Worm (Caenorhabditis elegans) whole organism, L2 larva: ENCODE measurements around the gene nlf-1.

Experiments used
- C34F6.9 ChIP-seq: fragments of 150-350 bp; optimal IDR thresholded peaks from 2 replicates; lab custom pipeline; 2014; ENCODE audit warnings: missing biosample characterization, missing genetic modification characterization
- F13H6.1 ChIP-seq: sonication (generic microtip); optimal IDR thresholded peaks from 2 replicates; lab custom pipeline; 2016; ENCODE audit warnings: missing genetic modification characterization, missing compliant biosample characterization
- R02D3.7 ChIP-seq: fragments of 150-350 bp; optimal IDR thresholded peaks from 2 replicates; lab custom pipeline; 2014; ENCODE audit warnings: missing biosample characterization, missing genetic modification characterization
- Y55F3AM.14 ChIP-seq: fragments of 200-800 bp; sonication (Bioruptor generic); optimal IDR thresholded peaks from 2 replicates; lab custom pipeline; 2018; ENCODE audit warnings: mild to moderate bottlenecking, missing genetic modification characterization, missing compliant biosample characterization
- alr-1 ChIP-seq: fragments of 150-350 bp; optimal IDR thresholded peaks from 2 replicates; lab custom pipeline; 2014; ENCODE audit warnings: missing biosample characterization, missing genetic modification characterization
- aly-2 ChIP-seq: fragments of 150-350 bp; optimal IDR thresholded peaks from 2 replicates; lab custom pipeline; 2014; ENCODE audit warnings: missing biosample characterization, missing genetic modification characterization
- ama-1 ChIP-seq: fragments of 150-350 bp; optimal IDR thresholded peaks from 2 replicates; lab custom pipeline; 2018; ENCODE audit warnings: inconsistent platforms
- blmp-1 ChIP-seq: sonication (generic microtip); optimal IDR thresholded peaks from 2 replicates; lab custom pipeline; 2017; ENCODE audit warnings: missing genetic modification characterization, mild to moderate bottlenecking, missing compliant biosample characterization, antibody characterized with exemption, moderate library complexity; ENCODE audit not compliant: insufficient read depth
- ceh-16 ChIP-seq: fragments of 150-350 bp; optimal IDR thresholded peaks from 2 replicates; lab custom pipeline; 2014; ENCODE audit warnings: missing biosample characterization, missing genetic modification characterization
- ceh-82 ChIP-seq: fragments of 150-350 bp; optimal IDR thresholded peaks from 2 replicates; lab custom pipeline; 2014; ENCODE audit warnings: missing biosample characterization, missing genetic modification characterization
- crh-2 ChIP-seq: sonication (generic microtip); optimal IDR thresholded peaks from 2 replicates; lab custom pipeline; 2017; ENCODE audit warnings: missing biosample characterization, missing genetic modification characterization
- dmd-4 ChIP-seq: sonication (generic microtip); optimal IDR thresholded peaks from 2 replicates; lab custom pipeline; 2017; ENCODE audit warnings: missing biosample characterization, missing genetic modification characterization
- elt-3 ChIP-seq: sonication (generic microtip); optimal IDR thresholded peaks from 2 replicates; lab custom pipeline; 2017; ENCODE audit warnings: missing biosample characterization, missing genetic modification characterization
- fos-1 ChIP-seq: fragments of 150-350 bp; optimal IDR thresholded peaks from 2 replicates; lab custom pipeline; 2014; ENCODE audit warnings: missing biosample characterization, missing genetic modification characterization
- gmeb-1 ChIP-seq: fragments of 150-350 bp; optimal IDR thresholded peaks from 2 replicates; lab custom pipeline; 2014; ENCODE audit warnings: missing biosample characterization, missing genetic modification characterization
- lin-11 ChIP-seq: fragments of 150-350 bp; sonication (generic microtip); optimal IDR thresholded peaks from 2 replicates; lab custom pipeline; 2014; ENCODE audit warnings: missing biosample characterization, missing genetic modification characterization, inconsistent platforms, mixed read lengths
- lin-13 ChIP-seq: fragments of 150-350 bp; optimal IDR thresholded peaks from 2 replicates; lab custom pipeline; 2014; ENCODE audit warnings: missing biosample characterization, missing genetic modification reagents, missing genetic modification characterization
- lsy-2 ChIP-seq, 2 experiments: fragments of 150-350 bp in 1 of 2; sonication (generic microtip) in 1 of 2; optimal IDR thresholded peaks; 2 replicates each; lab custom pipeline; 2014 to 2017; ENCODE audit warnings: missing biosample characterization in 2 of 2, missing genetic modification characterization in 2 of 2
- mab-5 ChIP-seq: fragments of 150-350 bp; optimal IDR thresholded peaks from 2 replicates; lab custom pipeline; 2014; ENCODE audit warnings: missing biosample characterization, missing genetic modification characterization
- mdl-1 ChIP-seq, 2 experiments: fragments of 150-350 bp in 1 of 2; sonication (generic microtip) in 1 of 2; optimal IDR thresholded peaks; 2 replicates each; lab custom pipeline; 2017; ENCODE audit warnings: missing biosample characterization in 2 of 2, missing genetic modification characterization in 2 of 2
- nhr-10 ChIP-seq: sonication (generic microtip); optimal IDR thresholded peaks from 2 replicates; lab custom pipeline; 2017; ENCODE audit warnings: missing biosample characterization, missing genetic modification characterization
- nhr-12 ChIP-seq: fragments of 150-350 bp; optimal IDR thresholded peaks from 2 replicates; lab custom pipeline; 2014; ENCODE audit warnings: missing biosample characterization, missing genetic modification characterization
- nhr-129 ChIP-seq: fragments of 150-350 bp; optimal IDR thresholded peaks from 2 replicates; lab custom pipeline; 2014; ENCODE audit warnings: missing biosample characterization, missing genetic modification characterization
- nhr-21 ChIP-seq: fragments of 150-350 bp; optimal IDR thresholded peaks from 2 replicates; lab custom pipeline; 2014; ENCODE audit warnings: missing biosample characterization, missing genetic modification characterization
- nhr-23 ChIP-seq: fragments of 150-350 bp; optimal IDR thresholded peaks from 2 replicates; lab custom pipeline; 2014; ENCODE audit warnings: missing biosample characterization, missing genetic modification reagents, missing genetic modification characterization
- nhr-237 ChIP-seq: fragments of 150-350 bp; optimal IDR thresholded peaks from 2 replicates; lab custom pipeline; 2014; ENCODE audit warnings: missing biosample characterization, missing genetic modification characterization
- nhr-25 ChIP-seq: fragments of 150-350 bp; sonication (generic microtip); optimal IDR thresholded peaks from 3 replicates; lab custom pipeline; 2014; ENCODE audit warnings: missing biosample characterization, missing genetic modification characterization
- nhr-6 ChIP-seq: fragments of 150-350 bp; optimal IDR thresholded peaks from 2 replicates; lab custom pipeline; 2014; ENCODE audit warnings: missing biosample characterization, missing genetic modification characterization
- nhr-77 ChIP-seq: fragments of 150-350 bp; optimal IDR thresholded peaks from 2 replicates; lab custom pipeline; 2014; ENCODE audit warnings: missing biosample characterization, missing genetic modification characterization
- peb-1 ChIP-seq: fragments of 150-350 bp; optimal IDR thresholded peaks from 2 replicates; lab custom pipeline; 2014; ENCODE audit warnings: missing biosample characterization, missing genetic modification characterization
- sem-4 ChIP-seq: fragments of 150-350 bp; optimal IDR thresholded peaks from 2 replicates; lab custom pipeline; 2014; ENCODE audit warnings: missing biosample characterization, missing genetic modification reagents, missing genetic modification characterization
- skn-1 ChIP-seq: sonication (generic microtip); optimal IDR thresholded peaks from 2 replicates; lab custom pipeline; 2017; ENCODE audit warnings: missing biosample characterization, missing genetic modification characterization
- sma-3 ChIP-seq: sonication (generic microtip); optimal IDR thresholded peaks from 2 replicates; lab custom pipeline; 2016; ENCODE audit warnings: missing genetic modification reagents, missing genetic modification characterization, missing compliant biosample characterization
- sma-9 ChIP-seq, 2 experiments: fragments of 150-350 bp in 1 of 2; sonication (generic microtip) in 1 of 2; optimal IDR thresholded peaks; 2 replicates each; lab custom pipeline; 2014 to 2016; ENCODE audit warnings: missing genetic modification characterization in 2 of 2, mild to moderate bottlenecking in 1 of 2, missing biosample characterization in 1 of 2, missing compliant biosample characterization in 1 of 2, missing genetic modification reagents in 1 of 2, moderate library complexity in 1 of 2
- snpc-4 ChIP-seq: fragments of 150-350 bp; optimal IDR thresholded peaks from 2 replicates; lab custom pipeline; 2014; ENCODE audit warnings: missing biosample characterization, missing genetic modification characterization
- unc-39 ChIP-seq: fragments of 150-350 bp; optimal IDR thresholded peaks from 2 replicates; lab custom pipeline; 2014; ENCODE audit warnings: missing biosample characterization, missing genetic modification characterization
- unc-55 ChIP-seq: fragments of 150-350 bp; sonication (generic microtip); optimal IDR thresholded peaks from 3 replicates; lab custom pipeline; 2014; ENCODE audit warnings: missing biosample characterization, missing genetic modification reagents, missing genetic modification characterization
- unc-62 ChIP-seq: fragments of 150-350 bp; optimal IDR thresholded peaks from 2 replicates; lab custom pipeline; 2014; ENCODE audit warnings: missing biosample characterization, missing genetic modification reagents, missing genetic modification characterization
- zag-1 ChIP-seq: fragments of 150-350 bp; optimal IDR thresholded peaks from 2 replicates; lab custom pipeline; 2014; ENCODE audit warnings: missing biosample characterization, missing genetic modification characterization
- ztf-11 ChIP-seq: sonication (generic microtip); optimal IDR thresholded peaks from 2 replicates; lab custom pipeline; 2017; ENCODE audit warnings: missing biosample characterization, missing genetic modification characterization
- ztf-4 ChIP-seq: fragments of 150-350 bp; optimal IDR thresholded peaks from 2 replicates; lab custom pipeline; 2014; ENCODE audit warnings: missing biosample characterization, missing genetic modification characterization

nlf-1 gene

ce11 chrX:974499-975235 is 42.7 kb downstream of the nlf-1 start, which contains the start of gene vps-45:
Gene vps-45 (minus strand): TSS chrX:974848.
- no peak for TF ChIP-seq alr-1
- peak; percentile 34 for TF ChIP-seq fos-1 (tag; lab: Kevin White, UChicago)
- TF ChIP-seq unc-39 (tag; lab: Kevin White, UChicago) = no peak
- TF ChIP-seq blmp-1 (tag; lab: Kevin White, UChicago) = no peak
- TF ChIP-seq nhr-25 (tag; lab: Kevin White, UChicago) = peak; percentile 1
- peak; percentile 36 for TF ChIP-seq sma-9 (GFP tag; optimal IDR thresholded peaks at IDR 0.05; lab: Kevin White, UChicago)
- no peak for TF ChIP-seq sma-9 (tag; optimal IDR thresholded peaks at IDR 0.05; lab: Kevin White, UChicago)
- TF ChIP-seq dmd-4 (tag; lab: Kevin White, UChicago) = no peak
- TF ChIP-seq lin-13 (GFP tag; lab: Kevin White, UChicago) = peak; percentile 30
- peak; percentile 44 for TF ChIP-seq lin-11 (tag; lab: Kevin White, UChicago)
- no peak for TF ChIP-seq nhr-6 (tag; lab: Kevin White, UChicago)
- peak; percentile 57 for TF ChIP-seq C34F6.9 (tag; lab: Kevin White, UChicago)
- no peak for TF ChIP-seq elt-3 (tag; lab: Kevin White, UChicago)
- peak; percentile 14 for TF ChIP-seq F13H6.1 (tag; lab: Kevin White, UChicago)
- peak; percentile 54 for TF ChIP-seq nhr-129
- no peak for TF ChIP-seq nhr-23 (tag; lab: Kevin White, UChicago)
- no peak for TF ChIP-seq ama-1
- peak; percentile 39 for TF ChIP-seq snpc-4 (tag; lab: Kevin White, UChicago)
- no peak for TF ChIP-seq mab-5 (tag; lab: Kevin White, UChicago)
- TF ChIP-seq nhr-10 (tag; lab: Kevin White, UChicago) = no peak
- peak; percentile 75 for TF ChIP-seq unc-55
- TF ChIP-seq nhr-237 (tag; lab: Kevin White, UChicago) = no peak
- no peak for TF ChIP-seq sma-3 (GFP tag; lab: Kevin White, UChicago)
- TF ChIP-seq crh-2 (tag; lab: Kevin White, UChicago) = peak; percentile 33
- no peak for TF ChIP-seq R02D3.7
- no peak for TF ChIP-seq Y55F3AM.14 (GFP tag; lab: Kevin White, UChicago)
- no peak for TF ChIP-seq aly-2
- TF ChIP-seq ceh-16 (tag; lab: Kevin White, UChicago) = no peak
- TF ChIP-seq ztf-4 (tag; lab: Kevin White, UChicago) = no peak
- no peak for TF ChIP-seq peb-1
- TF ChIP-seq nhr-21 (tag; lab: Kevin White, UChicago) = no peak
- TF ChIP-seq unc-62 = no peak
- TF ChIP-seq zag-1 (tag; lab: Kevin White, UChicago) = peak; percentile 1
- no peak for TF ChIP-seq lsy-2 (tag; optimal IDR thresholded peaks at IDR 0.05; lab: Kevin White, UChicago)

ce11 chrX:970072-970471 is 47.3 kb downstream of the nlf-1 start, which contains the start of gene C44C1.6:
Gene C44C1.6 (minus strand): TSS chrX:970270.
- TF ChIP-seq sma-3 (GFP tag; lab: Kevin White, UChicago) (peak; percentile 42), nhr-6 (tag; lab: Kevin White, UChicago) (no peak), nhr-12 (tag; lab: Kevin White, UChicago) (no peak), nhr-129 (peak; percentile 31)

ce11 chrX:963171-963570 is 54.2 kb downstream of the nlf-1 start, which contains the start of gene ncs-1:
Gene ncs-1 (minus strand): TSS chrX:963271.
- TF ChIP-seq F13H6.1 (tag; lab: Kevin White, UChicago) = no peak
- TF ChIP-seq sma-9 (GFP tag; optimal IDR thresholded peaks at IDR 0.05; lab: Kevin White, UChicago) = no peak
- TF ChIP-seq sma-9 (tag; optimal IDR thresholded peaks at IDR 0.05; lab: Kevin White, UChicago) = no peak
- no peak for TF ChIP-seq sma-3 (GFP tag; lab: Kevin White, UChicago)
- no peak for TF ChIP-seq mab-5 (tag; lab: Kevin White, UChicago)
- TF ChIP-seq aly-2 = no peak
- no peak for TF ChIP-seq ceh-82
- TF ChIP-seq sem-4 (tag; lab: Kevin White, UChicago) = no peak
- TF ChIP-seq skn-1 = no peak
- no peak for TF ChIP-seq nhr-237 (tag; lab: Kevin White, UChicago)
- no peak for TF ChIP-seq ztf-11 (tag; lab: Kevin White, UChicago)
- no peak for TF ChIP-seq nhr-129
- TF ChIP-seq gmeb-1 (tag; lab: Kevin White, UChicago) = no peak
- TF ChIP-seq nhr-77 (tag; lab: Kevin White, UChicago) = no peak
- TF ChIP-seq mdl-1 (tag; optimal IDR thresholded peaks at IDR 0.05; lab: Kevin White, UChicago) = no peak
- no peak for TF ChIP-seq R02D3.7
- no peak for TF ChIP-seq alr-1
- TF ChIP-seq unc-55 = no peak
